Worm (Caenorhabditis elegans) whole organism, L4 larva: ENCODE data around the gene mif-1.
A peak's percentile ranks its signal among the peaks of the same experiment; 100 is the strongest.

Experiments used
- F37D6.2 ChIP-seq: sonication (generic microtip); optimal IDR thresholded peaks from 2 replicates; lab custom pipeline; 2016; ENCODE audit warnings: mild to moderate bottlenecking, missing genetic modification characterization, missing compliant biosample characterization
- F44E2.7 ChIP-seq: fragments of 200-800 bp; sonication (Bioruptor generic); IDR thresholded peaks from 2 replicates; pipeline ENCODE4 v2.1.2; 2022; ENCODE audit warnings: missing genetic modification characterization, missing compliant biosample characterization
- F49E8.2 ChIP-seq: sonication (generic microtip); optimal IDR thresholded peaks from 2 replicates; lab custom pipeline; 2016; ENCODE audit warnings: missing compliant biosample characterization, mild to moderate bottlenecking, missing genetic modification characterization, borderline replicate concordance
- R02D3.7 ChIP-seq: fragments of 150-350 bp; sonication (generic microtip); optimal IDR thresholded peaks from 3 replicates; lab custom pipeline; 2014; ENCODE audit warnings: missing biosample characterization, missing genetic modification characterization
- Y105C5A.15 ChIP-seq: fragments of 200-800 bp; sonication (Bioruptor generic); IDR thresholded peaks from 2 replicates; pipeline ENCODE4 v1.3.6; 2022; ENCODE audit warnings: missing genetic modification characterization, missing compliant biosample characterization
- Y48G9A.11 ChIP-seq: fragments of 200-800 bp; sonication (Bioruptor generic); IDR thresholded peaks from 2 replicates; pipeline ENCODE4 v1.3.6; 2022; ENCODE audit warnings: missing genetic modification reagents, missing genetic modification characterization, missing compliant biosample characterization
- Y5F2A.4 ChIP-seq: fragments of 200-800 bp; sonication (Bioruptor generic); optimal IDR thresholded peaks from 2 replicates; lab custom pipeline; 2018; ENCODE audit warnings: mild to moderate bottlenecking, missing genetic modification characterization, missing compliant biosample characterization
- aha-1 ChIP-seq: fragments of 150-350 bp; peaks from one replicate; lab custom pipeline; 2014; ENCODE audit warnings: missing biosample characterization, missing genetic modification characterization
- aly-2 ChIP-seq: sonication (generic microtip); optimal IDR thresholded peaks from 2 replicates; lab custom pipeline; 2018; ENCODE audit warnings: missing biosample characterization, missing genetic modification characterization
- ama-1 ChIP-seq: fragments of 150-350 bp; optimal IDR thresholded peaks from 2 replicates; lab custom pipeline; 2014; ENCODE audit warnings: inconsistent platforms, mixed read lengths
- arid-1 ChIP-seq: fragments of 200-800 bp; sonication (Bioruptor generic); conservative IDR thresholded peaks from 2 replicates; pipeline ENCODE4 v1.3.6; 2022; ENCODE audit warnings: missing genetic modification reagents, missing genetic modification characterization, missing compliant biosample characterization
- attf-4 ChIP-seq: sonication (generic microtip); optimal IDR thresholded peaks from 3 replicates; lab custom pipeline; 2017; ENCODE audit warnings: missing biosample characterization, missing genetic modification characterization
- ceh-28 ChIP-seq: fragments of 150-350 bp; optimal IDR thresholded peaks from 2 replicates; lab custom pipeline; 2014; ENCODE audit warnings: missing biosample characterization, missing genetic modification reagents, missing genetic modification characterization
- ceh-32 ChIP-seq: sonication (generic microtip); optimal IDR thresholded peaks from 2 replicates; lab custom pipeline; 2016; ENCODE audit warnings: mild to moderate bottlenecking, missing genetic modification characterization, missing compliant biosample characterization; ENCODE audit not compliant: poor library complexity
- ceh-82 ChIP-seq: sonication (generic microtip); optimal IDR thresholded peaks from 2 replicates; lab custom pipeline; 2017; ENCODE audit warnings: missing biosample characterization, missing genetic modification characterization
- cey-2 ChIP-seq: sonication (generic microtip); optimal IDR thresholded peaks from 3 replicates; lab custom pipeline; 2017; ENCODE audit warnings: missing genetic modification characterization, mild to moderate bottlenecking, missing compliant biosample characterization, antibody characterized with exemption, borderline replicate concordance; ENCODE audit not compliant: insufficient read depth
- daf-16 ChIP-seq, 3 experiments: sonication (generic microtip); optimal IDR thresholded peaks; 2 replicates each; lab custom pipeline; 2016 to 2017; ENCODE audit warnings: missing genetic modification characterization in 3 of 3, missing genetic modification reagents in 3 of 3, mild to moderate bottlenecking in 2 of 3, missing compliant biosample characterization in 2 of 3, missing biosample characterization in 1 of 3, moderate library complexity in 1 of 3
- daf-19 ChIP-seq: fragments of 200-800 bp; sonication (Bioruptor generic); conservative IDR thresholded peaks from 2 replicates; pipeline ENCODE4 v1.3.6; 2022; ENCODE audit warnings: missing genetic modification characterization, missing compliant biosample characterization
- dmd-6 ChIP-seq: fragments of 200-800 bp; sonication (Bioruptor generic); IDR thresholded peaks from 2 replicates; pipeline ENCODE4 v1.3.6; 2022; ENCODE audit warnings: missing genetic modification reagents, missing genetic modification characterization, missing compliant biosample characterization
- dve-1 ChIP-seq: sonication (generic microtip); optimal IDR thresholded peaks from 2 replicates; lab custom pipeline; 2017; ENCODE audit warnings: antibody characterized with exemption, mild to moderate bottlenecking, missing genetic modification characterization, missing compliant biosample characterization; ENCODE audit not compliant: insufficient read depth
- gei-8 ChIP-seq: fragments of 200-800 bp; sonication (Bioruptor generic); optimal IDR thresholded peaks from 2 replicates; lab custom pipeline; 2018; ENCODE audit warnings: mild to moderate bottlenecking, missing genetic modification characterization, missing compliant biosample characterization
- hlh-30 ChIP-seq: sonication (generic microtip); optimal IDR thresholded peaks from 2 replicates; lab custom pipeline; 2017; ENCODE audit warnings: antibody characterized with exemption, mild to moderate bottlenecking, missing genetic modification characterization, missing compliant biosample characterization; ENCODE audit not compliant: insufficient read depth
- jun-1 ChIP-seq: fragments of 150-350 bp; optimal IDR thresholded peaks from 2 replicates; lab custom pipeline; 2014; ENCODE audit warnings: missing biosample characterization, missing genetic modification reagents, missing genetic modification characterization
- lim-7 ChIP-seq: fragments of 200-800 bp; sonication (Bioruptor generic); IDR thresholded peaks from 2 replicates; pipeline ENCODE4 v1.3.6; 2022; ENCODE audit warnings: missing genetic modification characterization, missing compliant biosample characterization
- lin-13 ChIP-seq: fragments of 150-350 bp; optimal IDR thresholded peaks from 2 replicates; lab custom pipeline; 2014; ENCODE audit warnings: missing biosample characterization, missing genetic modification reagents, missing genetic modification characterization
- lsy-2 ChIP-seq, 2 experiments: fragments of 150-350 bp in 1 of 2; sonication (generic microtip) in 1 of 2; optimal IDR thresholded peaks; 2 replicates each; lab custom pipeline; 2014 to 2017; ENCODE audit warnings: missing biosample characterization in 2 of 2, missing genetic modification characterization in 2 of 2
- madf-9 ChIP-seq: fragments of 200-800 bp; sonication (Bioruptor generic); conservative IDR thresholded peaks from 2 replicates; pipeline ENCODE4 v1.3.6; 2022; ENCODE audit warnings: missing genetic modification reagents, missing genetic modification characterization, missing compliant biosample characterization
- mdl-1 ChIP-seq, 2 experiments: fragments of 150-350 bp in 1 of 2; sonication (generic microtip) in 1 of 2; optimal IDR thresholded peaks; 2 replicates each; lab custom pipeline; 2014 to 2017; ENCODE audit warnings: missing biosample characterization in 2 of 2, missing genetic modification characterization in 2 of 2
- mdt-29 ChIP-seq: fragments of 200-800 bp; sonication (Bioruptor generic); IDR thresholded peaks from 2 replicates; pipeline ENCODE4 v1.3.6; 2022; ENCODE audit warnings: missing genetic modification reagents, missing genetic modification characterization, missing compliant biosample characterization
- mxl-2 ChIP-seq: fragments of 200-800 bp; sonication (Bioruptor generic); conservative IDR thresholded peaks from 2 replicates; pipeline ENCODE4 v1.3.6; 2022; ENCODE audit warnings: missing genetic modification reagents, missing genetic modification characterization, missing compliant biosample characterization
- nhr-25 ChIP-seq: sonication (generic microtip); optimal IDR thresholded peaks from 2 replicates; lab custom pipeline; 2017; ENCODE audit warnings: missing genetic modification characterization, mild to moderate bottlenecking, missing compliant biosample characterization, antibody characterized with exemption, moderate library complexity, borderline replicate concordance; ENCODE audit not compliant: insufficient read depth
- nhr-41 ChIP-seq: fragments of 200-800 bp; sonication (Bioruptor generic); IDR thresholded peaks from 2 replicates; pipeline ENCODE4 v1.3.6; 2022; ENCODE audit warnings: missing genetic modification reagents, missing genetic modification characterization, missing compliant biosample characterization
- nhr-6 ChIP-seq: fragments of 150-350 bp; optimal IDR thresholded peaks from 2 replicates; lab custom pipeline; 2014; ENCODE audit warnings: missing biosample characterization, missing genetic modification characterization
- nhr-76 ChIP-seq: fragments of 150-350 bp; optimal IDR thresholded peaks from 2 replicates; lab custom pipeline; 2014; ENCODE audit warnings: missing biosample characterization, missing genetic modification characterization
- php-3 ChIP-seq: fragments of 200-800 bp; sonication (Bioruptor generic); IDR thresholded peaks from 2 replicates; pipeline ENCODE4 v1.3.6; 2022; ENCODE audit warnings: missing genetic modification reagents, missing genetic modification characterization, missing compliant biosample characterization
- pqm-1 ChIP-seq: sonication (generic microtip); optimal IDR thresholded peaks from 2 replicates; lab custom pipeline; 2017; ENCODE audit warnings: missing biosample characterization, missing genetic modification characterization
- rbr-2 ChIP-seq: sonication (generic microtip); optimal IDR thresholded peaks from 2 replicates; lab custom pipeline; 2016; ENCODE audit warnings: missing genotype, missing genetic modification characterization, missing compliant biosample characterization
- saeg-2 ChIP-seq: fragments of 200-800 bp; sonication (Bioruptor generic); IDR thresholded peaks from 2 replicates; pipeline ENCODE4 v1.3.6; 2022; ENCODE audit warnings: missing genetic modification reagents, missing genetic modification characterization, missing compliant biosample characterization
- set-16 ChIP-seq: fragments of 200-800 bp; sonication (Bioruptor generic); IDR thresholded peaks from 2 replicates; pipeline ENCODE4 v1.3.6; 2022; ENCODE audit warnings: missing genetic modification reagents, missing genetic modification characterization, missing compliant biosample characterization
- skn-1 ChIP-seq: fragments of 150-350 bp; optimal IDR thresholded peaks from 2 replicates; lab custom pipeline; 2014; ENCODE audit warnings: missing biosample characterization, missing genetic modification characterization
- snpc-1.2 ChIP-seq: fragments of 200-800 bp; sonication (Bioruptor generic); IDR thresholded peaks from 2 replicates; pipeline ENCODE4 v1.3.6; 2022; ENCODE audit warnings: missing genetic modification reagents, missing genetic modification characterization, missing compliant biosample characterization
- spr-1 ChIP-seq: sonication (generic microtip); optimal IDR thresholded peaks from 2 replicates; lab custom pipeline; 2016; ENCODE audit warnings: mild to moderate bottlenecking, missing genetic modification characterization, missing compliant biosample characterization
- spr-3 ChIP-seq: fragments of 200-800 bp; sonication (Bioruptor generic); optimal IDR thresholded peaks from 2 replicates; lab custom pipeline; 2018; ENCODE audit warnings: mild to moderate bottlenecking, missing genetic modification characterization, missing compliant biosample characterization
- tra-1 ChIP-seq: fragments of 200-800 bp; sonication (Bioruptor generic); IDR thresholded peaks from 2 replicates; pipeline ENCODE4 v1.3.6; 2022; ENCODE audit warnings: missing genetic modification reagents, missing genetic modification characterization, missing compliant biosample characterization
- unc-130 ChIP-seq: sonication (generic microtip); optimal IDR thresholded peaks from 2 replicates; lab custom pipeline; 2016; ENCODE audit warnings: missing genetic modification reagents, missing genetic modification characterization, missing compliant biosample characterization
- unc-39 ChIP-seq: sonication (generic microtip); optimal IDR thresholded peaks from 2 replicates; lab custom pipeline; 2017; ENCODE audit warnings: missing biosample characterization, missing genetic modification characterization
- unc-62 ChIP-seq, 3 experiments: fragments of 150-350 bp in 1 of 3; sonication (generic microtip); optimal IDR thresholded peaks in 2 of 3; peaks in 1 of 3; 1 replicate in 1 of 3; 2 replicates in 2 of 3; lab custom pipeline; 2014 to 2017; ENCODE audit warnings: missing biosample characterization in 3 of 3, missing genetic modification characterization in 3 of 3, missing genetic modification reagents in 3 of 3, missing genotype in 1 of 3
- zfp-3 ChIP-seq: fragments of 200-800 bp; sonication (Bioruptor generic); conservative IDR thresholded peaks from 2 replicates; pipeline ENCODE4 v1.3.6; 2022; ENCODE audit warnings: missing genetic modification reagents, missing genetic modification characterization, missing compliant biosample characterization
- zip-2 ChIP-seq: fragments of 150-350 bp; optimal IDR thresholded peaks from 2 replicates; lab custom pipeline; 2014; ENCODE audit warnings: missing biosample characterization, missing genetic modification characterization

mif-1 gene

DNA sequence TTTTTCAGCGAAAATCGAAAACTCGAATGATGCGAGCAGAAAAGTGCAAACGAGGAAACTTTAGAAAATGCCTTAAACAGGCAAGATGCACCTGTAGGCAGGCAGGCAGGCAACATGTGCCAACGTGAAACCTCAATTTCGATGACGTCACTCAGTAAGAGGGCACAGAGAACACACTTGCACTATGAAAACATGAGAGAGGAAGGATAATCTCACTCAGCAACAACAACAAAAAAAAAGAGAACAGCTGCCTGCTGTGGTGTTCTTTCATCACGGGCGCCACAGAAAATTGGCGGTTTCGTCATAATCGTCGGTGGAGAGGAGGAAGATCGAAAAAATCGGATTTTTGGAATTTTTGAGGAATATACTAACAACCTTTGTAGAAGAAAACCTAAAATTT lies 13.8 kb upstream of the mif-1 start (continued):
- no peak for TF ChIP-seq cey-2
- TF ChIP-seq daf-19 (GFP tag; lab: Robert Waterston, UW): no peak
- no peak for TF ChIP-seq saeg-2 (GFP tag; lab: Robert Waterston, UW)
- TF ChIP-seq ceh-82 (tag; lab: Kevin White, UChicago): no peak
- TF ChIP-seq zfp-3: no peak
- TF ChIP-seq php-3 (GFP tag; lab: Robert Waterston, UW): no peak
- TF ChIP-seq mdt-29 (GFP tag; lab: Robert Waterston, UW): no peak
- no peak for TF ChIP-seq unc-39 (tag; lab: Kevin White, UChicago)
- TF ChIP-seq unc-130: no peak
- TF ChIP-seq arid-1: no peak
- peak in 1 of 2 experiments; percentile 33 for TF ChIP-seq mdl-1 (tag; optimal IDR thresholded peaks at IDR 0.05; lab: Kevin White, UChicago)
- TF ChIP-seq lin-13 (GFP tag; lab: Kevin White, UChicago): no peak
- no peak for TF ChIP-seq tra-1
- TF ChIP-seq F44E2.7 (GFP tag; lab: Robert Waterston, UW): no peak
- TF ChIP-seq ama-1 (lab: Kevin White, UChicago): no peak
- no peak for TF ChIP-seq ceh-28
- TF ChIP-seq skn-1 (tag; lab: Kevin White, UChicago): no peak
- TF ChIP-seq hlh-30 (tag; lab: Kevin White, UChicago): peak; percentile 20
- TF ChIP-seq madf-9: no peak
- TF ChIP-seq ceh-32 (tag; lab: Kevin White, UChicago): no peak
- no peak for TF ChIP-seq dmd-6
- peak; percentile 42 for TF ChIP-seq rbr-2 (tag; lab: Kevin White, UChicago)
- no peak for TF ChIP-seq snpc-1.2 (GFP tag; lab: Robert Waterston, UW)
- peak in 1 of 2 experiments; percentile 30 for TF ChIP-seq lsy-2 (tag; optimal IDR thresholded peaks at IDR 0.05; lab: Kevin White, UChicago)
- peak in 1 of 2 experiments; percentile 79 for TF ChIP-seq daf-16 (GFP tag; optimal IDR thresholded peaks at IDR 0.05; lab: Kevin White, UChicago)
- TF ChIP-seq daf-16 (tag; optimal IDR thresholded peaks at IDR 0.05; lab: Kevin White, UChicago): no peak
- no peak for TF ChIP-seq jun-1 (tag; lab: Kevin White, UChicago)
- no peak for TF ChIP-seq set-16
- no peak for TF ChIP-seq pqm-1 (tag; lab: Kevin White, UChicago)

DNA sequence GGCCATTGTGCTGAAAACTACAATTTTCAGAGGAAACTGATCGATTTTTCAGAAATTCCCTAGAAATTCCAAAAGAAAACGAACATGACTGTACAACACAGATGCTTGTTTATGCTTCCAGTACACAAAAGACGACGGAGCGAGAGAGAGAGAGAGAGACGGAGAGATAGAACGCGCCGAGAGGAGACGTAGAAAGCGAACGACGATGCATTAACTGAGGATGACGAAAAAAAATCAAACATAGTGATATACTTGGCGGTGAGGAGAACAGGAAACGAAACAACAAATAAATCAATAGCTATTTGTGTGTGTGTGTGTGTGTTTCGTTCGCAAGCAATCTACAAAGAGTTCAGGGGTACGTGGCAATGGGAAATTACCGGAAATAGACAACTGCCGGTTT lies 13.2 kb upstream of the mif-1 start:
- no peak for TF ChIP-seq spr-3 (GFP tag; lab: Kevin White, UChicago)
- no peak for TF ChIP-seq tra-1
- peak; percentile 51 for TF ChIP-seq nhr-6 (tag; lab: Kevin White, UChicago)
- TF ChIP-seq aly-2 (tag; lab: Kevin White, UChicago): no peak
- TF ChIP-seq pqm-1 (tag; lab: Kevin White, UChicago): peak; percentile 21
- TF ChIP-seq mxl-2 (GFP tag; lab: Robert Waterston, UW): no peak
- no peak for TF ChIP-seq zip-2 (tag; lab: Kevin White, UChicago)
- TF ChIP-seq F49E8.2 (tag; lab: Kevin White, UChicago): no peak
- TF ChIP-seq R02D3.7: no peak
- TF ChIP-seq ama-1 (lab: Kevin White, UChicago): no peak
- TF ChIP-seq nhr-25: no peak
- no peak for TF ChIP-seq spr-1 (tag; lab: Kevin White, UChicago)
- no peak for TF ChIP-seq F37D6.2
- no peak for TF ChIP-seq Y5F2A.4 (GFP tag; lab: Kevin White, UChicago)
- TF ChIP-seq nhr-76 (tag; lab: Kevin White, UChicago): no peak
- TF ChIP-seq aha-1 (tag; lab: Kevin White, UChicago): peak; percentile 62
- no peak for TF ChIP-seq gei-8 (GFP tag; lab: Kevin White, UChicago)
- TF ChIP-seq lim-7: no peak
- no peak for TF ChIP-seq nhr-41
- no peak for TF ChIP-seq ceh-32 (tag; lab: Kevin White, UChicago)
- no peak for TF ChIP-seq madf-9
- TF ChIP-seq Y48G9A.11: no peak
- TF ChIP-seq attf-4 (tag; lab: Kevin White, UChicago): no peak
- TF ChIP-seq cey-2: no peak
- no peak for TF ChIP-seq Y105C5A.15 (GFP tag; lab: Robert Waterston, UW)
- TF ChIP-seq unc-62 (GFP tag; optimal IDR thresholded peaks at IDR 0.05 in 1 of 2; lab: Kevin White, UChicago): peak in 1 of 2 experiments; percentile 22
- no peak for TF ChIP-seq unc-62 (tag; optimal IDR thresholded peaks at IDR 0.05; lab: Kevin White, UChicago)
- TF ChIP-seq saeg-2 (GFP tag; lab: Robert Waterston, UW): no peak
- no peak for TF ChIP-seq snpc-1.2 (GFP tag; lab: Robert Waterston, UW)
- TF ChIP-seq dve-1: peak; percentile 52
- TF ChIP-seq lsy-2 (tag; optimal IDR thresholded peaks at IDR 0.05; lab: Kevin White, UChicago): peak in 1 of 2 experiments; percentile 45
